Worm (Caenorhabditis elegans): Measurements from ENCODE around the gene F21D9.3.

- TF ChIP-seq unc-62 (GFP tag; optimal IDR thresholded peaks at IDR 0.05) (no peak), ham-2 (GFP tag; optimal IDR thresholded peaks at IDR 0.05) (no peak), mab-5 (tag; optimal IDR thresholded peaks at IDR 0.05) (no peak), lin-13 (tag; optimal IDR thresholded peaks at IDR 0.05) (no peak), pha-4 (tag; optimal IDR thresholded peaks at IDR 0.05) (no peak), mep-1 (tag; optimal IDR thresholded peaks at IDR 0.05) (no peak), nhr-28 (tag; optimal IDR thresholded peaks at IDR 0.05) (no peak), nhr-237 (tag; optimal IDR thresholded peaks at IDR 0.05) (no peak), ceh-39 (tag; optimal IDR thresholded peaks at IDR 0.05) (no peak), nhr-76 (tag; optimal IDR thresholded peaks at IDR 0.05) (no peak), ztf-11 (tag; optimal IDR thresholded peaks at IDR 0.05) (no peak), elt-1 (tag; optimal IDR thresholded peaks at IDR 0.05; ENCODE audit: borderline replicate concordance, insufficient read depth) (no peak), sptf-1 (tag; optimal IDR thresholded peaks at IDR 0.05) (no peak), lsy-2 (tag; optimal IDR thresholded peaks at IDR 0.05) (no peak)
Measured at ce11 chrV:19299262-19299661, 41.7 kb upstream of the F21D9.3 start, which contains the start of gene F55C9.14.
